Worm (Caenorhabditis elegans) whole organism, young adult: ENCODE data around the gene spp-6.
A peak's percentile ranks its signal among the peaks of the same experiment; 100 is the strongest.

Source experiments
- B0035.1 ChIP-seq: sonication (generic microtip); optimal IDR thresholded peaks from 2 replicates; lab custom pipeline; 2016; ENCODE audit warnings: missing genetic modification characterization, mild to moderate bottlenecking, missing compliant biosample characterization, missing genotype, missing genetic modification reagents
- B0336.3 ChIP-seq: fragments of 200-800 bp; sonication (Bioruptor generic); IDR thresholded peaks from 2 replicates; pipeline ENCODE4 v1.3.6; 2022; ENCODE audit warnings: missing genetic modification characterization, missing compliant biosample characterization
- D2030.7 ChIP-seq: fragments of 200-800 bp; sonication (Bioruptor generic); IDR thresholded peaks from 2 replicates; pipeline ENCODE4 v1.3.6; 2022; ENCODE audit warnings: missing genetic modification reagents, missing genetic modification characterization, missing compliant biosample characterization
- F10E7.11 ChIP-seq: sonication (generic microtip); optimal IDR thresholded peaks from 2 replicates; lab custom pipeline; 2017; ENCODE audit warnings: mild to moderate bottlenecking, missing genetic modification characterization, moderate library complexity, missing compliant biosample characterization
- F49E8.2 ChIP-seq: sonication (generic microtip); optimal IDR thresholded peaks from 3 replicates; lab custom pipeline; 2017; ENCODE audit warnings: missing genetic modification characterization, mild to moderate bottlenecking, missing compliant biosample characterization, antibody characterized with exemption, moderate library complexity; ENCODE audit not compliant: insufficient read depth
- K12H6.12 ChIP-seq: fragments of 200-800 bp; sonication (Bioruptor generic); optimal IDR thresholded peaks from 2 replicates; lab custom pipeline; 2018; ENCODE audit warnings: mild to moderate bottlenecking, missing genetic modification characterization, missing compliant biosample characterization
- T26A5.8 ChIP-seq: sonication (generic microtip); optimal IDR thresholded peaks from 2 replicates; lab custom pipeline; 2016; ENCODE audit warnings: missing genetic modification characterization, missing compliant biosample characterization
- Y53F4B.3 ChIP-seq: fragments of 200-800 bp; sonication (Bioruptor generic); IDR thresholded peaks from 2 replicates; pipeline ENCODE4 v1.3.6; 2022; ENCODE audit warnings: missing genetic modification reagents, missing genetic modification characterization, missing compliant biosample characterization
- Y56A3A.18 ChIP-seq: fragments of 200-800 bp; sonication (Bioruptor generic); IDR thresholded peaks from 2 replicates; pipeline ENCODE4 v1.3.6; 2022; ENCODE audit warnings: missing genetic modification reagents, missing genetic modification characterization, missing compliant biosample characterization
- ZK185.1 ChIP-seq: sonication (generic microtip); optimal IDR thresholded peaks from 2 replicates; lab custom pipeline; 2016; ENCODE audit warnings: mild to moderate bottlenecking, missing genetic modification characterization, missing compliant biosample characterization; ENCODE audit not compliant: poor library complexity, severe bottlenecking
- atf-7 ChIP-seq: sonication (generic microtip); optimal IDR thresholded peaks from 2 replicates; lab custom pipeline; 2017; ENCODE audit warnings: mild to moderate bottlenecking, missing genetic modification characterization, missing compliant biosample characterization
- bed-2 ChIP-seq: fragments of 200-800 bp; sonication (Bioruptor generic); IDR thresholded peaks from 2 replicates; pipeline ENCODE4 v1.3.6; 2022; ENCODE audit warnings: missing genetic modification reagents, missing genetic modification characterization, missing compliant biosample characterization
- ccch-3 ChIP-seq: fragments of 200-800 bp; sonication (Bioruptor generic); optimal IDR thresholded peaks from 2 replicates; lab custom pipeline; 2018; ENCODE audit warnings: mild to moderate bottlenecking, missing genetic modification characterization, missing compliant biosample characterization
- cebp-1 ChIP-seq, 2 experiments: fragments of 200-800 bp in 1 of 2; sonication (Bioruptor generic) in 1 of 2; sonication (generic microtip) in 1 of 2; IDR thresholded peaks in 1 of 2; optimal IDR thresholded peaks in 1 of 2; 2 replicates each; pipeline versions ENCODE4 v1.3.6 to Lab custom; 2017 to 2022; ENCODE audit warnings: missing compliant biosample characterization in 2 of 2, missing genetic modification characterization in 2 of 2, mild to moderate bottlenecking in 1 of 2, missing genetic modification reagents in 1 of 2, moderate library complexity in 1 of 2
- cebp-2 ChIP-seq: fragments of 200-800 bp; sonication (Bioruptor generic); IDR thresholded peaks from 2 replicates; pipeline ENCODE4 v1.3.6; 2022; ENCODE audit warnings: missing genetic modification characterization, missing compliant biosample characterization
- ceh-40 ChIP-seq: fragments of 200-800 bp; sonication (Bioruptor generic); IDR thresholded peaks from 2 replicates; pipeline ENCODE4 v1.3.6; 2022; ENCODE audit warnings: missing genetic modification characterization, missing compliant biosample characterization
- dpl-1 ChIP-seq: fragments of 150-350 bp; optimal IDR thresholded peaks from 2 replicates; lab custom pipeline; 2014; ENCODE audit warnings: missing biosample characterization, missing genetic modification reagents, missing genetic modification characterization
- efl-1 ChIP-seq: fragments of 150-350 bp; optimal IDR thresholded peaks from 2 replicates; lab custom pipeline; 2014; ENCODE audit warnings: missing biosample characterization, missing genetic modification reagents, missing genetic modification characterization
- ets-4 ChIP-seq: fragments of 200-800 bp; sonication (Bioruptor generic); optimal IDR thresholded peaks from 2 replicates; lab custom pipeline; 2018; ENCODE audit warnings: mild to moderate bottlenecking, missing genetic modification characterization, missing compliant biosample characterization
- hmg-1.2 ChIP-seq: fragments of 200-800 bp; sonication (Bioruptor generic); IDR thresholded peaks from 2 replicates; pipeline ENCODE4 v1.3.6; 2022; ENCODE audit warnings: missing genetic modification reagents, missing genetic modification characterization, missing compliant biosample characterization
- let-607 ChIP-seq, 2 experiments: fragments of 200-800 bp in 1 of 2; sonication (Bioruptor generic) in 1 of 2; sonication (generic microtip) in 1 of 2; optimal IDR thresholded peaks; 2 replicates each; lab custom pipeline; 2016 to 2018; ENCODE audit warnings: mild to moderate bottlenecking in 2 of 2, missing compliant biosample characterization in 2 of 2, missing genetic modification characterization in 2 of 2, moderate library complexity in 2 of 2, missing genotype in 1 of 2
- lin-26 ChIP-seq: fragments of 200-800 bp; sonication (Bioruptor generic); IDR thresholded peaks from 2 replicates; pipeline ENCODE4 v1.3.6; 2022; ENCODE audit warnings: missing genetic modification reagents, missing genetic modification characterization, missing compliant biosample characterization
- madf-10 ChIP-seq: sonication (generic microtip); optimal IDR thresholded peaks from 2 replicates; lab custom pipeline; 2016; ENCODE audit warnings: mild to moderate bottlenecking, missing genetic modification characterization, missing compliant biosample characterization
- madf-6 ChIP-seq: fragments of 200-800 bp; sonication (Bioruptor generic); IDR thresholded peaks from 2 replicates; pipeline ENCODE4 v1.3.6; 2022; ENCODE audit warnings: missing genetic modification reagents, missing genetic modification characterization, missing compliant biosample characterization
- madf-8 ChIP-seq: fragments of 200-800 bp; sonication (Bioruptor generic); conservative IDR thresholded peaks from 2 replicates; pipeline ENCODE4 v1.3.6; 2022; ENCODE audit warnings: missing genetic modification reagents, missing genetic modification characterization, missing compliant biosample characterization
- mcd-1 ChIP-seq: fragments of 200-800 bp; sonication (Bioruptor generic); IDR thresholded peaks from 2 replicates; pipeline ENCODE4 v1.3.6; 2022; ENCODE audit warnings: missing genetic modification reagents, missing genetic modification characterization, missing compliant biosample characterization
- mxl-1 ChIP-seq: sonication (generic microtip); optimal IDR thresholded peaks from 2 replicates; lab custom pipeline; 2016; ENCODE audit warnings: missing genetic modification characterization, missing compliant biosample characterization
- nhr-80 ChIP-seq: sonication (generic microtip); optimal IDR thresholded peaks from 2 replicates; lab custom pipeline; 2016; ENCODE audit warnings: missing genetic modification characterization, missing compliant biosample characterization
- pha-4 ChIP-seq: fragments of 150-350 bp; sonication (generic microtip); optimal IDR thresholded peaks from 2 replicates; lab custom pipeline; 2014; ENCODE audit warnings: missing biosample characterization, missing genetic modification reagents, missing genetic modification characterization
- rcor-1 ChIP-seq: fragments of 200-800 bp; sonication (Bioruptor generic); IDR thresholded peaks from 2 replicates; pipeline ENCODE4 v1.3.6; 2022; ENCODE audit warnings: missing genetic modification reagents, missing genetic modification characterization, missing compliant biosample characterization
- rpc-1 ChIP-seq, 2 experiments: fragments of 150-350 bp in 1 of 2; sonication (generic microtip) in 1 of 2; optimal IDR thresholded peaks; 2 replicates each; lab custom pipeline; 2014 to 2018; ENCODE audit warnings: missing biosample characterization in 1 of 2, missing genetic modification characterization in 1 of 2, missing genetic modification reagents in 1 of 2, missing genotype in 1 of 2
- snpc-3.4 ChIP-seq: sonication (generic microtip); optimal IDR thresholded peaks from 2 replicates; lab custom pipeline; 2017; ENCODE audit warnings: missing genetic modification characterization, mild to moderate bottlenecking, missing compliant biosample characterization, antibody characterized with exemption, moderate library complexity, missing genotype, missing genetic modification reagents
- sptf-2 ChIP-seq: fragments of 200-800 bp; sonication (Bioruptor generic); optimal IDR thresholded peaks from 2 replicates; lab custom pipeline; 2018; ENCODE audit warnings: mild to moderate bottlenecking, missing genetic modification characterization, missing compliant biosample characterization
- tbp1 ChIP-seq: fragments of 200-800 bp; sonication (Bioruptor generic); optimal IDR thresholded peaks from 2 replicates; lab custom pipeline; 2018; ENCODE audit warnings: mild to moderate bottlenecking, missing genetic modification characterization, missing compliant biosample characterization
- unc-62 ChIP-seq: fragments of 150-350 bp; optimal IDR thresholded peaks from 2 replicates; lab custom pipeline; 2014; ENCODE audit warnings: missing biosample characterization, missing genetic modification reagents, missing genetic modification characterization
- ztf-22 ChIP-seq: fragments of 200-800 bp; sonication (Bioruptor generic); optimal IDR thresholded peaks from 2 replicates; lab custom pipeline; 2018; ENCODE audit warnings: mild to moderate bottlenecking, missing genetic modification characterization, moderate library complexity, missing compliant biosample characterization
- ztf-28 ChIP-seq: fragments of 200-800 bp; sonication (Bioruptor generic); IDR thresholded peaks from 2 replicates; pipeline ENCODE4 v1.3.6; 2022; ENCODE audit warnings: missing genetic modification reagents, missing genetic modification characterization, missing compliant biosample characterization
- ztf-6 ChIP-seq: fragments of 200-800 bp; sonication (Bioruptor generic); IDR thresholded peaks from 2 replicates; pipeline ENCODE4 v1.3.6; 2022; ENCODE audit warnings: missing genetic modification reagents, missing genetic modification characterization, missing compliant biosample characterization

The spp-6 gene

ce11 chrX:7334302-7334724 lies 17.2 kb downstream of the spp-6 start, which contains the start of gene epg-7 (continued):
- TF ChIP-seq hmg-1.2 (GFP tag; lab: Robert Waterston, UW): peak; percentile 88
- TF ChIP-seq, all 124 proteins: peak for 56

DNA sequence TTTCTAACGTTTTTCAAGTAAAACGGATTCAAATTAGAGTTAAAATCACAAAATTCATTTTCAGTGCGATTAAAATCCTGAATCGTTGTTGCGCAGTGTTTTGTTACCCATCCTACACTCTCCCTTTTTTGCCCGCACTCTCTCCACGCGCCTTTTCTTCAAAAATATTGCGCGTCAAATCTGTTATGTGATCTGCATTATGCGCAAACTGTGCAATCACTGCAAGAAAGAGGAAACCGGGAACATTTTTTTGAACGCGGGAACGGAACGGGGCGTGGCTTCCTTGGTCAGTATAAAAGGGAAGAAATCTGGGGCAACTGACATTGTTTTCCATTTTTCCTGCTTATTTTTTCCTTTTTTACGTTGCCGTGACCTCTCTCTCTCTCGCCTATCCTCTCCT lies 23.3 kb downstream of the spp-6 start:
- TF ChIP-seq ceh-40 (GFP tag; lab: Robert Waterston, UW) (no peak), snpc-3.4 (no peak), F49E8.2 (tag; lab: Kevin White, UChicago) (no peak), madf-6 (GFP tag; lab: Robert Waterston, UW) (peak; percentile 63), pha-4 (tag; lab: Kevin White, UChicago) (no peak), rcor-1 (GFP tag; lab: Robert Waterston, UW) (0 out of 2 replicates have a peak, but pooled peaks have one; percentile 23), dpl-1 (GFP tag; lab: Kevin White, UChicago) (peak; percentile 3), efl-1 (GFP tag; lab: Kevin White, UChicago) (peak; percentile 70), B0336.3 (GFP tag; lab: Robert Waterston, UW) (no peak), madf-8 (peak; percentile 23; the same call in 1 of the 2 replicates), mxl-1 (tag; lab: Kevin White, UChicago) (no peak), ets-4 (GFP tag; lab: Kevin White, UChicago) (no peak), mcd-1 (GFP tag; lab: Robert Waterston, UW) (no peak)

DNA sequence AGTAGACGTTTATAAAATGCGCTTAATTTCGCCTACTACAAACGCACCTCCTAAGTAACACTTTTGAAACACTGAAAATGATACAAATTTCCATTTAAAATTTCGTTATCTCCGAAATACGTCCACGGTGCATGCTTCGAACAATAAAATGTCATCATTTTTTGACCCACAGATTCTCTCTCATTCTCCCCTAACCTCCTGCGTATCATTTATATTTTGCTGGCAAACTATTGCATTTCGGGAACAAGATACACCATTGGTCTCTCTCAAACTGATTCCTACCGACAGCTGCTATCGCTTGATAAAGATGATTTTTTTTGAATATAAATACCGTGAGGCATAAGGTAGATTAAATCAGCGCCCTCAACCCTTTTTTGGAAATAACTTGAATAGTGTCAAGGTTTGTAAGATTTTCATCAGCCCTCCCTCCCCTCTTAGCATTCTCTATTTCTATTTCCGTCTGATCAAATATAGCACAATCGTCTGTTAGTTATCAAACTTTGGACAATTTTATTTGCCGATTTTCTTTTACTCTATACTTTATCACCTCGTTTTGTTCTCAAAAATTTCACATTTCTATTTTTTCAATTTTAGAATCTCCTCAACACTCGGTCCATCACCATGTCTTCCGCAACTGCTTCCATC lies 23.9 kb downstream of the spp-6 start, which contains the start of gene C07D8.6:
Gene C07D8.6 (plus strand): TSS at position 595 of the 645 bp plus-strand sequence.
- TF ChIP-seq ZK185.1 (tag; lab: Kevin White, UChicago) (peak; percentile 16), B0035.1 (tag; lab: Kevin White, UChicago) (no peak), tbp1 (GFP tag; lab: Kevin White, UChicago) (peak; percentile 42), cebp-2 (no peak), bed-2 (GFP tag; lab: Robert Waterston, UW) (no peak), ztf-22 (GFP tag; lab: Kevin White, UChicago) (peak; percentile 13), atf-7 (tag; lab: Kevin White, UChicago) (peak; percentile 32), cebp-1 (GFP tag; IDR thresholded peaks at IDR 0.05; lab: Robert Waterston, UW) (no peak), cebp-1 (tag; optimal IDR thresholded peaks at IDR 0.05; lab: Kevin White, UChicago) (peak; percentile 3), ets-4 (GFP tag; lab: Kevin White, UChicago) (peak; percentile 59), D2030.7 (GFP tag; lab: Robert Waterston, UW) (no peak), ccch-3 (GFP tag; lab: Kevin White, UChicago) (no peak), let-607 (tag; optimal IDR thresholded peaks at IDR 0.05; lab: Kevin White, UChicago) (peak in 1 of 2 experiments; percentile 42), nhr-80 (tag; lab: Kevin White, UChicago) (peak; percentile 99)

DNA sequence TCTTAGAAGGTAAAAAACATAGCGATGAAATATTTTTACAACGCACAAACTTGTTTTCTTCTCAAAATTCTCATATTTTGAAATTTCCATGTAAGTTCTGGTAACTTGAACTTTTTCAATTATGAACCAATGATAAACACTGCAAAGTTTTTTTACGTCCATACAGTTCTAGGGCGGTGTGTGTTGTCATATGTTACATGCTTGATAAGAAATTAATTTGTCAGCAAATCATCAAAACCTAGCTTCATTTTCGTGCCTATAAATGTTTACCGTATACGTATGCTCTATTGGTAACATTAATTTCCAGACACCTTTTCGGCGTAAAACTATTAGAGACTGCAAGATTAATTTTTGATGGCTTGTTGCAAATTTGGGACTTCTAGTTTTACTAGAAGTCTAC lies 26.1 kb downstream of the spp-6 start:
- TF ChIP-seq pha-4 (tag; lab: Kevin White, UChicago) (no peak), nhr-80 (tag; lab: Kevin White, UChicago) (peak; percentile 19)

DNA sequence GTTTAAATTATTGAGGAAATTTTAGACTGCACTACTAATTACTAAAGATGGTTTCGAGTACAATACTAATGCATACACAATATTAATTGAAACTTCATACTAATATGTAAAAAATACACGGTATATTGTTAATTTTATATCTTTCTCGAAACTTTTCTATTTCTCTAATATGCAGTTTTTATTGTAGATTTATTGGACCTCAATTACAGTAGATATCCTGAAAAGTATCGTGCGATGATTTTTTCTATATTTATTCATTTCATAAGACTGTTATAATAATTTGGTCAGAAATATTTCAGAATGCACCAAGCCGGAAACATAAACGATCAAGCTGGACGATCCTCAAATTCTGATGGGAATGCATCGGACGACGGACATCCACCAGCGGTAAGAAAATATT lies 26.6 kb downstream of the spp-6 start, which contains the start of gene C07D8.5:
Gene C07D8.5 (plus strand): TSS at position 301 of the 400 bp plus-strand sequence.
- TF ChIP-seq T26A5.8 (tag; lab: Kevin White, UChicago) (no peak), K12H6.12 (no peak), Y53F4B.3 (no peak), unc-62 (GFP tag; lab: Kevin White, UChicago) (no peak), F10E7.11 (tag; lab: Kevin White, UChicago) (no peak), sptf-2 (GFP tag; lab: Kevin White, UChicago) (no peak), madf-10 (tag; lab: Kevin White, UChicago) (no peak), rpc-1 (optimal IDR thresholded peaks at IDR 0.05; lab: Kevin White, UChicago) (no peak), rpc-1 (tag; optimal IDR thresholded peaks at IDR 0.05; lab: Kevin White, UChicago) (no peak), Y56A3A.18 (GFP tag; lab: Robert Waterston, UW) (no peak), lin-26 (GFP tag; lab: Robert Waterston, UW) (no peak), ztf-6 (GFP tag; lab: Robert Waterston, UW) (no peak), ztf-28 (GFP tag; lab: Robert Waterston, UW) (no peak)
- TF ChIP-seq, all 124 proteins: peak for 0
